Fruit fly (Drosophila melanogaster) whole organism, embryonic: ENCODE measurements around the gene CG13258.

Experiments used
- Abd-B ChIP-seq: fragments of 200-800 bp; sonication (Bioruptor generic); optimal IDR thresholded peaks from 2 replicates; lab custom pipeline; 2018; ENCODE audit warnings: missing biosample characterization, mild to moderate bottlenecking, missing genetic modification characterization, moderate library complexity
- Awh ChIP-seq: fragments of 200-800 bp; sonication (Bioruptor generic); IDR thresholded peaks from 2 replicates; pipeline ENCODE4, ENCODE4 v1.3.6; 2022; ENCODE audit warnings: missing biosample characterization, missing genetic modification characterization
- Blimp-1 ChIP-seq: fragments of 200-800 bp; sonication (Bioruptor generic); optimal IDR thresholded peaks from 3 replicates; lab custom pipeline; 2018; ENCODE audit warnings: missing biosample characterization, missing genetic modification characterization, mild to moderate bottlenecking, moderate library complexity, missing genetic modification reagents
- CG10274 ChIP-seq: fragments of 200-800 bp; sonication (Bioruptor generic); optimal IDR thresholded peaks from 3 replicates; lab custom pipeline; 2017; ENCODE audit warnings: missing biosample characterization, mild to moderate bottlenecking, missing genetic modification characterization
- CG10431 ChIP-seq: fragments of 200-800 bp; sonication (Bioruptor generic); optimal IDR thresholded peaks from 3 replicates; lab custom pipeline; 2018; ENCODE audit warnings: missing biosample characterization, mild to moderate bottlenecking, missing genetic modification characterization
- CG11085 ChIP-seq: fragments of 200-800 bp; sonication (Bioruptor generic); IDR thresholded peaks from 2 replicates; pipeline ENCODE4 v1.3.6; 2022; ENCODE audit warnings: missing biosample characterization, missing genetic modification characterization
- CG11398 ChIP-seq: fragments of 200-800 bp; sonication (Bioruptor generic); optimal IDR thresholded peaks from 2 replicates; lab custom pipeline; 2016; ENCODE audit warnings: missing biosample characterization, missing genetic modification characterization
- CG12236 ChIP-seq: fragments of 200-800 bp; sonication (Bioruptor generic); optimal IDR thresholded peaks from 2 replicates; lab custom pipeline; 2016; ENCODE audit warnings: missing biosample characterization, missing genetic modification characterization
- CG14667 ChIP-seq: fragments of 200-800 bp; sonication (Bioruptor generic); IDR thresholded peaks from 2 replicates; pipeline ENCODE4 v1.3.6; 2022; ENCODE audit warnings: missing biosample characterization, missing genetic modification characterization
- CG14965 ChIP-seq: fragments of 200-800 bp; sonication (Bioruptor generic); optimal IDR thresholded peaks from 2 replicates; lab custom pipeline; 2016; ENCODE audit warnings: missing biosample characterization, missing genetic modification characterization, borderline replicate concordance
- CG1529 ChIP-seq: fragments of 200-800 bp; sonication (Bioruptor generic); optimal IDR thresholded peaks from 3 replicates; lab custom pipeline; 2018; ENCODE audit warnings: missing biosample characterization, missing genetic modification characterization
- CG15514 ChIP-seq: fragments of 200-800 bp; sonication (Bioruptor generic); optimal IDR thresholded peaks from 3 replicates; lab custom pipeline; 2017; ENCODE audit warnings: missing biosample characterization, missing genetic modification characterization, mild to moderate bottlenecking, moderate library complexity, missing genetic modification reagents
- CG16813 ChIP-seq: fragments of 200-800 bp; sonication (Bioruptor generic); IDR thresholded peaks from 3 replicates; pipeline ENCODE4 v1.3.6; 2022; ENCODE audit warnings: missing biosample characterization, missing genetic modification characterization; ENCODE audit not compliant: partially characterized antibody
- CG17912 ChIP-seq: fragments of 200-800 bp; sonication (Bioruptor generic); optimal IDR thresholded peaks from 2 replicates; lab custom pipeline; 2018; ENCODE audit warnings: missing biosample characterization, mild to moderate bottlenecking, missing genetic modification characterization
- CG18619 ChIP-seq: fragments of 200-800 bp; sonication (Bioruptor generic); optimal IDR thresholded peaks from 3 replicates; lab custom pipeline; 2017; ENCODE audit warnings: missing biosample characterization, mild to moderate bottlenecking, missing genetic modification characterization
- CG2129 ChIP-seq: fragments of 200-800 bp; sonication (Bioruptor generic); IDR thresholded peaks from 2 replicates; pipeline ENCODE4 v1.3.6; 2022; ENCODE audit warnings: missing biosample characterization, missing genetic modification characterization; ENCODE audit not compliant: partially characterized antibody
- CG32532 ChIP-seq: fragments of 200-800 bp; sonication (Bioruptor generic); IDR thresholded peaks from 2 replicates; pipeline ENCODE4 v1.3.6; 2022; ENCODE audit warnings: missing biosample characterization, missing genetic modification characterization
- CG4424 ChIP-seq: fragments of 200-800 bp; sonication (Bioruptor generic); optimal IDR thresholded peaks from 3 replicates; lab custom pipeline; 2016; ENCODE audit warnings: missing biosample characterization, missing genetic modification characterization
- CG6791 ChIP-seq: fragments of 200-800 bp; sonication (Bioruptor generic); IDR thresholded peaks from 3 replicates; pipeline ENCODE4 v1.3.6; 2022; ENCODE audit warnings: missing biosample characterization, missing genetic modification characterization; ENCODE audit not compliant: partially characterized antibody
- CG6813 ChIP-seq: fragments of 200-800 bp; sonication (Bioruptor generic); optimal IDR thresholded peaks from 2 replicates; lab custom pipeline; 2017; ENCODE audit warnings: missing biosample characterization, missing genetic modification characterization, mild to moderate bottlenecking, moderate library complexity, missing genetic modification reagents
- CG8359 ChIP-seq: fragments of 200-800 bp; sonication (Bioruptor generic); optimal IDR thresholded peaks from 2 replicates; lab custom pipeline; 2017; ENCODE audit warnings: missing biosample characterization, mild to moderate bottlenecking, missing genetic modification characterization, borderline replicate concordance
- D ChIP-seq, 2 experiments: fragments of 200-800 bp in 1 of 2; fragments of >200 bp in 1 of 2; sonication (Bioruptor generic) in 1 of 2; optimal IDR thresholded peaks; 2 replicates in 1 of 2; 3 replicates in 1 of 2; lab custom pipeline; 2017; ENCODE audit warnings: mild to moderate bottlenecking in 1 of 2, missing biosample characterization in 1 of 2, missing genetic modification characterization in 1 of 2, missing genetic modification reagents in 1 of 2
- Dip3 ChIP-seq: fragments of 200-800 bp; sonication (Bioruptor generic); optimal IDR thresholded peaks from 3 replicates; lab custom pipeline; 2016; ENCODE audit warnings: missing biosample characterization, missing genetic modification characterization
- Dp ChIP-seq: fragments of 200-800 bp; sonication (Bioruptor generic); optimal IDR thresholded peaks from 2 replicates; lab custom pipeline; 2018; ENCODE audit warnings: missing biosample characterization, mild to moderate bottlenecking, missing genetic modification characterization, moderate library complexity
- Ets65A ChIP-seq: fragments of 200-800 bp; sonication (Bioruptor generic); peaks from one replicate; lab custom pipeline; 2016; ENCODE audit warnings: missing biosample characterization, missing genetic modification characterization
- Kr ChIP-seq: fragments of 200-800 bp; sonication (Bioruptor generic); optimal IDR thresholded peaks from 2 replicates; lab custom pipeline; 2017; ENCODE audit warnings: missing biosample characterization, mild to moderate bottlenecking, missing genetic modification characterization
- Myb ChIP-seq: fragments of 200-800 bp; sonication (Bioruptor generic); optimal IDR thresholded peaks from 2 replicates; lab custom pipeline; 2016; ENCODE audit warnings: missing biosample characterization, missing genetic modification characterization
- PHDP ChIP-seq: fragments of 200-800 bp; sonication (Bioruptor generic); optimal IDR thresholded peaks from 3 replicates; lab custom pipeline; 2018; ENCODE audit warnings: missing biosample characterization, mild to moderate bottlenecking, missing genetic modification characterization, moderate library complexity
- Sin3A ChIP-seq: fragments of >200 bp; optimal IDR thresholded peaks from 2 replicates; lab custom pipeline; 2018
- Six4 ChIP-seq: fragments of 200-800 bp; sonication (Bioruptor generic); optimal IDR thresholded peaks from 2 replicates; lab custom pipeline; 2016; ENCODE audit warnings: missing biosample characterization, missing genetic modification characterization
- Sry-β ChIP-seq: fragments of 200-800 bp; sonication (Bioruptor generic); optimal IDR thresholded peaks from 2 replicates; lab custom pipeline; 2018; ENCODE audit warnings: missing biosample characterization, mild to moderate bottlenecking, missing genetic modification characterization, moderate library complexity
- Sry-δ ChIP-seq: fragments of 200-800 bp; sonication (Bioruptor generic); optimal IDR thresholded peaks from 2 replicates; lab custom pipeline; 2016; ENCODE audit warnings: missing biosample characterization, missing genetic modification characterization
- YL-1 ChIP-seq: fragments of 200-800 bp; sonication (Bioruptor generic); optimal IDR thresholded peaks from 3 replicates; lab custom pipeline; 2017; ENCODE audit warnings: missing biosample characterization, mild to moderate bottlenecking, missing genetic modification characterization
- ato ChIP-seq: fragments of 200-800 bp; sonication (Bioruptor generic); IDR thresholded peaks from 2 replicates; pipeline ENCODE4 v1.3.6; 2022; ENCODE audit warnings: missing biosample characterization, missing genetic modification characterization; ENCODE audit not compliant: partially characterized antibody
- cad ChIP-seq: fragments of >200 bp; optimal IDR thresholded peaks from 2 replicates; lab custom pipeline; 2017; ENCODE audit warnings: missing biosample characterization, missing genetic modification characterization
- caup ChIP-seq: fragments of 200-800 bp; sonication (Bioruptor generic); optimal IDR thresholded peaks from 3 replicates; lab custom pipeline; 2017; ENCODE audit warnings: missing biosample characterization, mild to moderate bottlenecking, missing genetic modification characterization, moderate library complexity; ENCODE audit not compliant: severe bottlenecking
- ci ChIP-seq: fragments of 200-800 bp; sonication (Bioruptor generic); IDR thresholded peaks from 3 replicates; pipeline ENCODE4 v1.3.6; 2022; ENCODE audit warnings: missing biosample characterization, missing genetic modification characterization
- grn ChIP-seq: fragments of 200-800 bp; sonication (Bioruptor generic); optimal IDR thresholded peaks from 3 replicates; lab custom pipeline; 2017; ENCODE audit warnings: missing biosample characterization, missing genetic modification characterization
- nau ChIP-seq: fragments of 200-800 bp; sonication (Bioruptor generic); optimal IDR thresholded peaks from 3 replicates; lab custom pipeline; 2017; ENCODE audit warnings: missing biosample characterization, mild to moderate bottlenecking, missing genetic modification characterization, missing genetic modification reagents
- nerfin-2 ChIP-seq: fragments of 200-800 bp; sonication (Bioruptor generic); IDR thresholded peaks from 2 replicates; pipeline ENCODE4 v1.3.6; 2022; ENCODE audit warnings: missing biosample characterization, missing genetic modification characterization; ENCODE audit not compliant: partially characterized antibody
- odd ChIP-seq: fragments of 200-800 bp; sonication (Bioruptor generic); optimal IDR thresholded peaks from 2 replicates; lab custom pipeline; 2017; ENCODE audit warnings: missing biosample characterization, mild to moderate bottlenecking, missing genetic modification characterization
- pfk ChIP-seq: fragments of 200-800 bp; sonication (Bioruptor generic); optimal IDR thresholded peaks from 2 replicates; lab custom pipeline; 2018; ENCODE audit warnings: missing biosample characterization, mild to moderate bottlenecking, missing genetic modification characterization, moderate library complexity
- sens ChIP-seq: fragments of 200-800 bp; sonication (Bioruptor generic); peaks from one replicate; lab custom pipeline; 2016; ENCODE audit warnings: missing biosample characterization, missing genetic modification characterization
- slbo ChIP-seq: fragments of 200-800 bp; sonication (Bioruptor generic); IDR thresholded peaks from 2 replicates; pipeline ENCODE4 v1.3.6; 2022; ENCODE audit warnings: missing biosample characterization, missing genetic modification characterization
- sqz ChIP-seq: fragments of 200-800 bp; sonication (Bioruptor generic); optimal IDR thresholded peaks from 3 replicates; lab custom pipeline; 2018; ENCODE audit warnings: missing biosample characterization, mild to moderate bottlenecking, missing genetic modification characterization
- tap ChIP-seq: fragments of 200-800 bp; optimal IDR thresholded peaks from 3 replicates; lab custom pipeline; 2019; ENCODE audit warnings: missing biosample characterization, mild to moderate bottlenecking, missing genetic modification characterization, moderate library complexity
- trh ChIP-seq: fragments of 200-800 bp; sonication (Bioruptor generic); optimal IDR thresholded peaks from 2 replicates; lab custom pipeline; 2016; ENCODE audit warnings: missing biosample characterization, missing genetic modification characterization
- unc-4 ChIP-seq: fragments of 200-800 bp; sonication (Bioruptor generic); IDR thresholded peaks from 2 replicates; pipeline ENCODE4 v1.3.6; 2022; ENCODE audit warnings: missing biosample characterization, missing genetic modification characterization; ENCODE audit not compliant: partially characterized antibody

Gene CG13258

DNA sequence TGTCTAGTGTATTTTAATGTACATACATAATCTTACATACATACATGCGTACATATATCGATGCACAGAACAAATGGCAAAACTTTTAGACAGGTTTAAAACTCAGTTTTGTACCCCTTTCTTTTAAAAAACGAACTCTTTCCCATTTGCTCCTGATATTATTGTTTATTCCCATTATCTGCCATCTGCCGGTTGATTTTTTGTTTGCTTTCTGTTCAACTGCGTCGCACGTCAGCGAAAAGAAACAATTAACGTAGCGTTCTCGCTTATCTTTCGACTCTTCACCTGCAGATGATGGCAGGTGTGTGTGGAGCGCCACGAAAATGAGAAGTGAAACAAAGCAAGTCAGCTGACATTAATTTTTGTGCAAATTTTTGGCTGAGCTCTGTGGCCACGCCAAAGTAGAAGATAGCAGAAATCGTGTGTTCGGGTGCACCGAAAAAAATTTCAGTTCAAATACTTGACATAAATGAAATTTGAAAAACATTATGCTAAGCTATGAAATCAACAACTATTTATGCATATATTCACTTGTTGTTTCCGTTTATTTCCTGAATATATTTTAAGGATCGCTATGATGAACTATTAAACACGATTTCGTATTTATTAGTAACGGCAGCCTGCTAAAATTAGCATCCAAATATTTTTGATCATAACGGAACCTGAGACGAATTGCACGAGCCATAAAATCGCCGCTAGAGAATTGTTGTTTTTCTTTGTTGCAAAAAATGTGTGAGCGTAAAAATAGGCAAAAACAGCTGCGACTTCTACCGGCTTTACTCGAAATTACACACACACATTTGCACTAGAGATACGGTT is 21.9 kb downstream of the CG13258 start (continued):
- TF ChIP-seq cad (GFP tag; lab: Kevin White, UChicago) (no peak), CG16813 (no peak), grn (peak; percentile 73), slbo (GFP tag; lab: Robert Waterston, UW) (no peak), Dip3 (GFP tag; lab: Kevin White, UChicago) (peak; percentile 37), unc-4 (GFP tag; lab: Robert Waterston, UW) (no peak), CG10274 (GFP tag; lab: Kevin White, UChicago) (no peak), Abd-B (GFP tag; lab: Kevin White, UChicago) (no peak), CG17912 (no peak), ci (no peak), D (optimal IDR thresholded peaks at IDR 0.05; lab: Kevin White, UChicago) (no peak), D (GFP tag; optimal IDR thresholded peaks at IDR 0.05; lab: Kevin White, UChicago) (no peak), CG14667 (GFP tag; lab: Robert Waterston, UW) (no peak), CG32532 (GFP tag; lab: Robert Waterston, UW) (no peak), pfk (GFP tag; lab: Kevin White, UChicago) (peak; percentile 4), CG8359 (GFP tag; lab: Kevin White, UChicago) (no peak), nerfin-2 (no peak), Awh (GFP tag; lab: Robert Waterston, UW) (no peak), sens (GFP tag; lab: Kevin White, UChicago) (no peak), sqz (no peak), Myb (GFP tag; lab: Kevin White, UChicago) (peak; percentile 4), CG1529 (GFP tag; lab: Kevin White, UChicago) (no peak), tap (no peak), CG10431 (no peak), CG15514 (GFP tag; lab: Kevin White, UChicago) (peak; percentile 5), trh (GFP tag; lab: Kevin White, UChicago) (no peak), PHDP (tag; lab: Kevin White, UChicago) (peak; percentile 32), ato (GFP tag; lab: Robert Waterston, UW) (no peak), CG11085 (no peak), CG6813 (GFP tag; lab: Kevin White, UChicago) (no peak), Sry-β (GFP tag; lab: Kevin White, UChicago) (no peak), CG12236 (no peak), CG11398 (no peak), CG2129 (no peak), caup (GFP tag; lab: Kevin White, UChicago) (peak; percentile 1), CG4424 (no peak), Dp (GFP tag; lab: Kevin White, UChicago) (no peak), CG6791 (no peak), CG18619 (GFP tag; lab: Kevin White, UChicago) (peak; percentile 7), Sry-δ (no peak), Sin3A (lab: Kevin White, UChicago) (no peak), Kr (GFP tag; lab: Kevin White, UChicago) (peak; percentile 21), Blimp-1 (GFP tag; lab: Kevin White, UChicago) (peak; percentile 0), Ets65A (GFP tag; lab: Kevin White, UChicago) (peak; percentile 59), odd (no peak), CG14965 (GFP tag; lab: Kevin White, UChicago) (no peak), YL-1 (no peak), Six4 (GFP tag; lab: Kevin White, UChicago) (no peak), nau (GFP tag; lab: Kevin White, UChicago) (no peak)
